Fruit fly (Drosophila melanogaster): Measurements from ENCODE around the gene mib1.
A peak's percentile ranks its signal among the peaks of the same experiment; 100 is the strongest.

DNA sequence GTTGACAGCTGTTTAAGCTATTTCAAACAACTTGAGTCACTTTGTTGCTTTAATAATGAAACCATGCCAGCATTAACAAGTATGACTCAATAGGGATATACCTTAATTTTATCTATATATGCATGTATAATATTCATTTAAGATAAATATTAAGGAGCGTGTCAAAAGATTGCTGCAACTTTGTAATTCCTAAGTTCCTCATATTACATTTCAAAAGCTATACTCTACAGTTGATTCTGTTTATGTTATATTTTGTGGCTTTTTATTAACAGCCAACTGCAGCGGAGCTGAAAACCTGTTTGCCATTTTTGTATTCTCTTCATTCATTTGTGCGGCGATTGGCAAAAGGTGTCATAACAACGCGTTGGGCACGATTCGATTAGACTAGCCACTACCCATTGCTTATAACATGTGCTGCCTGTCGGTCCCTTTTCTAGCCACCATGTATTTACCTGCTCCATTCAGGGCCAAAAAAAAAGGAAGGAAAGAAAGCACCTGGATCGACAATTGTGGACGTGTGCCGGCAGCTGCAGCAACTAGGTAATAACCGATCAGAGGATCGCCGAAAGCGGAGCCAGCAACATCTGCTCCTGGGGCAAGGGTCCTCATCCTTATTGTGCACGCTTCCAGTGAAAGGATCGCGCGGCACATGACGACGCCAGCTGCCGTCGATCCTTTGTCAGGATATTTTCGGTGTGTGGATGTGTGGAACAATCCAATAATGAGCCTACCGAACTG lies 37.3 kb upstream of the mib1 start:
- TF ChIP-seq Snoo (tag; optimal IDR thresholded peaks at IDR 0.05) = no peak
- TF ChIP-seq Pif1B (GFP tag; optimal IDR thresholded peaks at IDR 0.05) = no peak
- TF ChIP-seq CG32121 (GFP tag; IDR thresholded peaks at IDR 0.05) = no peak
- TF ChIP-seq CG34367 (tag; optimal IDR thresholded peaks at IDR 0.05) = no peak
- TF ChIP-seq fd96Ca (GFP tag; IDR thresholded peaks at IDR 0.05) = no peak
- no peak for TF ChIP-seq CG15710 (tag; optimal IDR thresholded peaks at IDR 0.05)
- no peak for TF ChIP-seq CG14655 (GFP tag; optimal IDR thresholded peaks at IDR 0.05)
- TF ChIP-seq CG12605 (GFP tag; IDR thresholded peaks at IDR 0.05) = no peak
- TF ChIP-seq EcR (GFP tag; optimal IDR thresholded peaks at IDR 0.05) = no peak
- TF ChIP-seq D1 (tag; optimal IDR thresholded peaks at IDR 0.05) = no peak
- peak; percentile 50 for TF ChIP-seq CG17806 (tag; optimal IDR thresholded peaks at IDR 0.05)
- TF ChIP-seq Ets98B (GFP tag; IDR thresholded peaks at IDR 0.05) = no peak
- TF ChIP-seq Pif1A (GFP tag; optimal IDR thresholded peaks at IDR 0.05) = no peak
- peak; percentile 15 for TF ChIP-seq CG9948 (tag; optimal IDR thresholded peaks at IDR 0.05)

Measured in whole organism, pupa.